Fruit fly (Drosophila melanogaster) whole organism, adult: ENCODE data around the gene CG10801.

Experiments used
- CG12768 ChIP-seq: fragments of 200-800 bp; sonication (Bioruptor generic); optimal IDR thresholded peaks from 2 replicates; lab custom pipeline; 2017; ENCODE audit warnings: missing biosample characterization, missing genetic modification characterization, mild to moderate bottlenecking, moderate library complexity, missing genetic modification reagents
- CG14711 ChIP-seq: fragments of 200-800 bp; sonication (Bioruptor generic); optimal IDR thresholded peaks from 2 replicates; lab custom pipeline; 2018; ENCODE audit warnings: missing biosample characterization, mild to moderate bottlenecking, missing genetic modification characterization, moderate library complexity
- bab1 ChIP-seq: fragments of 200-800 bp; sonication (Bioruptor generic); optimal IDR thresholded peaks from 3 replicates; lab custom pipeline; 2019; ENCODE audit warnings: missing biosample characterization, mild to moderate bottlenecking, missing genetic modification characterization, moderate library complexity
- cnc ChIP-seq, 2 experiments: fragments of >200 bp; optimal IDR thresholded peaks; 2 replicates each; lab custom pipeline; 2017
- kay ChIP-seq: fragments of 200-800 bp; sonication (Bioruptor generic); peaks from one replicate; lab custom pipeline; 2016; ENCODE audit warnings: missing biosample characterization, missing genetic modification characterization, borderline replicate concordance

- TF ChIP-seq bab1 (GFP tag; lab: Kevin White, UChicago) (no peak), kay (GFP tag; lab: Kevin White, UChicago) (peak; percentile 90), CG14711 (tag; lab: Kevin White, UChicago) (no peak), cnc (optimal IDR thresholded peaks at IDR 0.05; lab: Kevin White, UChicago) (no peak), CG12768 (GFP tag; lab: Kevin White, UChicago) (peak; percentile 33)
Observed at dm6 chrX:3446157-3446556, 14.2 kb upstream of the CG10801 start.
